In the genomic region with DNA sequence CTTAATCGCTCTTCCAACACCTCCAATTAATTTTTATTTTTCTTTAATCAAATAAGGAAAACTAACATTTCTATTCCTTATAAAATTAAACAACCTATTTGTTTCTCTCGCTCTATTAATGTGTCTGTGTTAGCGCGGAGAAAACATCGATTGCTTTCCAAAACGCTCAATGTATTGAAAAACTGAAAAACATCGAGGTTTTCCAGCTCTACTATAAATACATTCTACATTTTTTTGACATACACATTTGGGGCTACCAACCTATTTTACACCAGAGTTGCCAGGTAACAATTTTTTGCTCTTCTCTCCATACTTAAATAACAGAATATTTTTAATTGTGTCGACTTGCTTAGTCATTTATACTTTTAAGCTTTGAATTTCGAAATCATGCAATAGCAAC, we compare ENCODE assay signal across 1 fruit fly cellular context.
TF ChIP-seq lines count a peak whose summit lies in the region.

No protein-coding gene starts in this region.

TF ChIP-seq in whole organism, embryonic, 481 proteins besides CTCF, POLR2A, EP300 and RAD21 (continued from another document and continues in another):
- peak; percentile 69 for TF ChIP-seq CG16813 (GFP tag; IDR thresholded peaks at IDR 0.05; lab: Robert Waterston, UW; ENCODE audit: partially characterized antibody)
- TF ChIP-seq Nf-YB (GFP tag; optimal IDR thresholded peaks at IDR 0.05; lab: Kevin White, UChicago) = no peak
- peak; percentile 43 for TF ChIP-seq CHES-1-like (GFP tag; optimal IDR thresholded peaks at IDR 0.05; lab: Kevin White, UChicago)
- TF ChIP-seq CG17568 (GFP tag; optimal IDR thresholded peaks at IDR 0.05; lab: Kevin White, UChicago) = no peak
- TF ChIP-seq CG9609 (GFP tag; optimal IDR thresholded peaks at IDR 0.05; lab: Kevin White, UChicago) = no peak
- TF ChIP-seq CG8290 (GFP tag; optimal IDR thresholded peaks at IDR 0.05; lab: Kevin White, UChicago) = peak; percentile 71
- no peak for TF ChIP-seq CG8290 (tag; optimal IDR thresholded peaks at IDR 0.05; lab: Kevin White, UChicago)
- no peak for TF ChIP-seq CG2678 (tag; optimal IDR thresholded peaks at IDR 0.05; lab: Kevin White, UChicago)
- no peak for TF ChIP-seq lab (GFP tag; optimal IDR thresholded peaks at IDR 0.05; lab: Kevin White, UChicago)
- peak; percentile 5 to 66 for TF ChIP-seq Pdp1 (GFP tag; optimal IDR thresholded peaks at IDR 0.05; lab: Kevin White, UChicago)
- no peak for TF ChIP-seq grn (GFP tag; optimal IDR thresholded peaks at IDR 0.05; lab: Kevin White, UChicago)
- TF ChIP-seq Xrp1 (GFP tag; IDR thresholded peaks at IDR 0.05; lab: Robert Waterston, UW) = no peak; the same call in 1 of the 2 replicates
- no peak for TF ChIP-seq Lpt (GFP tag; optimal IDR thresholded peaks at IDR 0.05; lab: Kevin White, UChicago)
- TF ChIP-seq corto (GFP tag; optimal IDR thresholded peaks at IDR 0.05; lab: Kevin White, UChicago) = no peak
- 0 out of 2 replicates have a peak, but pooled peaks have one; percentile 11 for TF ChIP-seq tna (GFP tag; IDR thresholded peaks at IDR 0.05; lab: Robert Waterston, UW; ENCODE audit: partially characterized antibody)
- TF ChIP-seq CG10565 (GFP tag; optimal IDR thresholded peaks at IDR 0.05; lab: Kevin White, UChicago) = no peak
- no peak for TF ChIP-seq Max (GFP tag; optimal IDR thresholded peaks at IDR 0.05; lab: Kevin White, UChicago)
- peak; percentile 12 for TF ChIP-seq bab2 (GFP tag; optimal IDR thresholded peaks at IDR 0.05; lab: Kevin White, UChicago)
- peak; percentile 83 for TF ChIP-seq Med (GFP tag; lab: Kevin White, UChicago)
- peak; percentile 3 for TF ChIP-seq CG17186 (GFP tag; optimal IDR thresholded peaks at IDR 0.05; lab: Kevin White, UChicago)
- TF ChIP-seq CG4328 (GFP tag; optimal IDR thresholded peaks at IDR 0.05; lab: Kevin White, UChicago) = no peak
- TF ChIP-seq CG11247 (GFP tag; IDR thresholded peaks at IDR 0.05; lab: Robert Waterston, UW) = no peak
- peak; percentile 52 for TF ChIP-seq HmgZ (tag; optimal IDR thresholded peaks at IDR 0.05; lab: Kevin White, UChicago)
- TF ChIP-seq CG8765 (GFP tag; IDR thresholded peaks at IDR 0.05; lab: Robert Waterston, UW) = no peak
- no peak for TF ChIP-seq Fer2 (tag; optimal IDR thresholded peaks at IDR 0.05; lab: Kevin White, UChicago)
- no peak for TF ChIP-seq CG10366 (GFP tag; IDR thresholded peaks at IDR 0.05; lab: Robert Waterston, UW)
- TF ChIP-seq Antp (GFP tag; optimal IDR thresholded peaks at IDR 0.05; lab: Kevin White, UChicago) = no peak
- no peak for TF ChIP-seq CG6654 (GFP tag; optimal IDR thresholded peaks at IDR 0.05; lab: Kevin White, UChicago)
- TF ChIP-seq Ets65A (GFP tag; lab: Kevin White, UChicago) = no peak
- TF ChIP-seq Hmr (GFP tag; optimal IDR thresholded peaks at IDR 0.05; lab: Kevin White, UChicago) = peak; percentile 26
- TF ChIP-seq ewg (GFP tag; optimal IDR thresholded peaks at IDR 0.05; lab: Kevin White, UChicago) = no peak
- TF ChIP-seq CG31388 (GFP tag; optimal IDR thresholded peaks at IDR 0.05; lab: Kevin White, UChicago) = no peak
- TF ChIP-seq kni (GFP tag; optimal IDR thresholded peaks at IDR 0.05; lab: Kevin White, UChicago) = no peak
- TF ChIP-seq MESR4 (GFP tag; optimal IDR thresholded peaks at IDR 0.05; lab: Kevin White, UChicago) = peak; percentile 43
- no peak for TF ChIP-seq CG3281 (GFP tag; optimal IDR thresholded peaks at IDR 0.05; lab: Kevin White, UChicago)
- no peak for TF ChIP-seq da (GFP tag; optimal IDR thresholded peaks at IDR 0.05; lab: Kevin White, UChicago)
- TF ChIP-seq CG9797 (GFP tag; optimal IDR thresholded peaks at IDR 0.05; lab: Kevin White, UChicago) = peak; percentile 13
- no peak for TF ChIP-seq CG33557 (GFP tag; optimal IDR thresholded peaks at IDR 0.05; lab: Kevin White, UChicago)
- TF ChIP-seq CG5180 (GFP tag; optimal IDR thresholded peaks at IDR 0.05; lab: Kevin White, UChicago) = no peak
- no peak for TF ChIP-seq gsb-n (tag; optimal IDR thresholded peaks at IDR 0.05; lab: Kevin White, UChicago)
- TF ChIP-seq CG10209 (GFP tag; optimal IDR thresholded peaks at IDR 0.05; lab: Kevin White, UChicago) = no peak
- no peak for TF ChIP-seq mld (GFP tag; IDR thresholded peaks at IDR 0.05; lab: Robert Waterston, UW; ENCODE audit: partially characterized antibody)
- no peak for TF ChIP-seq CG14441 (GFP tag; IDR thresholded peaks at IDR 0.05; lab: Robert Waterston, UW)
- TF ChIP-seq Ravus (GFP tag; IDR thresholded peaks at IDR 0.05; lab: Robert Waterston, UW) = no peak
- no peak for TF ChIP-seq CG4360 (GFP tag; IDR thresholded peaks at IDR 0.05; lab: Robert Waterston, UW)
- TF ChIP-seq CG10431 (GFP tag; optimal IDR thresholded peaks at IDR 0.05; lab: Kevin White, UChicago) = no peak
- TF ChIP-seq CG3065 (GFP tag; optimal IDR thresholded peaks at IDR 0.05; lab: Kevin White, UChicago) = no peak
- TF ChIP-seq ci (GFP tag; IDR thresholded peaks at IDR 0.05; lab: Robert Waterston, UW) = peak; percentile 46; the same call in 1 of the 3 replicates
- TF ChIP-seq CG17802 (tag; optimal IDR thresholded peaks at IDR 0.05; lab: Kevin White, UChicago) = no peak
- TF ChIP-seq phol (tag; optimal IDR thresholded peaks at IDR 0.05; lab: Kevin White, UChicago) = peak; percentile 37
- TF ChIP-seq wek (GFP tag; optimal IDR thresholded peaks at IDR 0.05; lab: Kevin White, UChicago) = no peak
- no peak for TF ChIP-seq esg (GFP tag; conservative IDR thresholded peaks at IDR 0.05; lab: Robert Waterston, UW)
- peak; percentile 40 for TF ChIP-seq grau (tag; optimal IDR thresholded peaks at IDR 0.05; lab: Kevin White, UChicago)
- no peak for TF ChIP-seq Mad (GFP tag; optimal IDR thresholded peaks at IDR 0.05; lab: Kevin White, UChicago)
- no peak for TF ChIP-seq Optix (GFP tag; IDR thresholded peaks at IDR 0.05; lab: Robert Waterston, UW)
- TF ChIP-seq CG13424 (tag; optimal IDR thresholded peaks at IDR 0.05; lab: Kevin White, UChicago) = peak; percentile 27
- TF ChIP-seq B-H2 (GFP tag; optimal IDR thresholded peaks at IDR 0.05; lab: Kevin White, UChicago) = peak; percentile 46
- TF ChIP-seq CG12391 (tag; optimal IDR thresholded peaks at IDR 0.05; lab: Kevin White, UChicago) = peak; percentile 57
- TF ChIP-seq CG6813 (GFP tag; optimal IDR thresholded peaks at IDR 0.05; lab: Kevin White, UChicago) = no peak
- no peak for TF ChIP-seq ken (GFP tag; IDR thresholded peaks at IDR 0.05; lab: Robert Waterston, UW)
- TF ChIP-seq CG6254 (GFP tag; optimal IDR thresholded peaks at IDR 0.05; lab: Kevin White, UChicago) = no peak
- TF ChIP-seq Abd-B (GFP tag; optimal IDR thresholded peaks at IDR 0.05; lab: Kevin White, UChicago) = peak; percentile 18
- TF ChIP-seq CG8924 (tag; optimal IDR thresholded peaks at IDR 0.05; lab: Kevin White, UChicago) = peak; percentile 62
- TF ChIP-seq crc (GFP tag; optimal IDR thresholded peaks at IDR 0.05; lab: Kevin White, UChicago) = no peak
- no peak for TF ChIP-seq CG7372 (GFP tag; IDR thresholded peaks at IDR 0.05; lab: Robert Waterston, UW)
- peak; percentile 30 for TF ChIP-seq Hr3 (GFP tag; optimal IDR thresholded peaks at IDR 0.05; lab: Kevin White, UChicago)
- TF ChIP-seq repo (GFP tag; optimal IDR thresholded peaks at IDR 0.05; lab: Kevin White, UChicago) = no peak
- peak; percentile 43; the same call in 1 of the 2 replicates for TF ChIP-seq Rfx (GFP tag; IDR thresholded peaks at IDR 0.05; lab: Robert Waterston, UW)
- no peak for TF ChIP-seq CG18764 (GFP tag; optimal IDR thresholded peaks at IDR 0.05; lab: Kevin White, UChicago)
- no peak for TF ChIP-seq Hr51 (GFP tag; optimal IDR thresholded peaks at IDR 0.05; lab: Kevin White, UChicago)
- no peak for TF ChIP-seq CG14667 (GFP tag; IDR thresholded peaks at IDR 0.05; lab: Robert Waterston, UW)
- TF ChIP-seq gcm (GFP tag; optimal IDR thresholded peaks at IDR 0.05; lab: Kevin White, UChicago) = peak; percentile 14
- peak; percentile 18 for TF ChIP-seq Chrac-16 (GFP tag; optimal IDR thresholded peaks at IDR 0.05; lab: Kevin White, UChicago)
- TF ChIP-seq CG6854 (GFP tag; optimal IDR thresholded peaks at IDR 0.05; lab: Kevin White, UChicago) = no peak
- TF ChIP-seq kah (GFP tag; optimal IDR thresholded peaks at IDR 0.05; lab: Kevin White, UChicago) = no peak
- TF ChIP-seq Dp (GFP tag; optimal IDR thresholded peaks at IDR 0.05; lab: Kevin White, UChicago) = peak; percentile 37
- TF ChIP-seq ranshi (GFP tag; IDR thresholded peaks at IDR 0.05; lab: Robert Waterston, UW) = no peak
- peak; percentile 84 for TF ChIP-seq Bgb (GFP tag; IDR thresholded peaks at IDR 0.05; lab: Robert Waterston, UW; ENCODE audit: partially characterized antibody)
- no peak for TF ChIP-seq Dbx (GFP tag; IDR thresholded peaks at IDR 0.05; lab: Robert Waterston, UW)
- TF ChIP-seq fd102C (GFP tag; optimal IDR thresholded peaks at IDR 0.05; lab: Kevin White, UChicago) = no peak
- TF ChIP-seq nau (GFP tag; optimal IDR thresholded peaks at IDR 0.05; lab: Kevin White, UChicago) = no peak
- no peak for TF ChIP-seq cad (GFP tag; optimal IDR thresholded peaks at IDR 0.05; lab: Kevin White, UChicago)
- no peak for TF ChIP-seq Jarid2 (GFP tag; optimal IDR thresholded peaks at IDR 0.05; lab: Kevin White, UChicago)
- peak; percentile 71 for TF ChIP-seq BEAF-32 (GFP tag; optimal IDR thresholded peaks at IDR 0.05; lab: Kevin White, UChicago)
- no peak for TF ChIP-seq ap (GFP tag; IDR thresholded peaks at IDR 0.05; lab: Robert Waterston, UW)
- TF ChIP-seq CG4730 (GFP tag; IDR thresholded peaks at IDR 0.05; lab: Robert Waterston, UW) = no peak
- TF ChIP-seq CG18011 (GFP tag; optimal IDR thresholded peaks at IDR 0.05; lab: Kevin White, UChicago) = no peak
- no peak for TF ChIP-seq lmd (GFP tag; IDR thresholded peaks at IDR 0.05; lab: Robert Waterston, UW)
- no peak for TF ChIP-seq pnt (GFP tag; optimal IDR thresholded peaks at IDR 0.05; lab: Kevin White, UChicago)
- no peak for TF ChIP-seq CG17612 (GFP tag; IDR thresholded peaks at IDR 0.05; lab: Robert Waterston, UW)
- TF ChIP-seq trh (GFP tag; optimal IDR thresholded peaks at IDR 0.05; lab: Kevin White, UChicago) = no peak
- TF ChIP-seq unpg (GFP tag; optimal IDR thresholded peaks at IDR 0.05; lab: Kevin White, UChicago) = peak; percentile 34
- TF ChIP-seq CG15073 (GFP tag; optimal IDR thresholded peaks at IDR 0.05; lab: Kevin White, UChicago) = no peak
- TF ChIP-seq Ptx1 (GFP tag; IDR thresholded peaks at IDR 0.05; lab: Robert Waterston, UW) = no peak
- TF ChIP-seq usp (GFP tag; optimal IDR thresholded peaks at IDR 0.05; lab: Kevin White, UChicago) = no peak
- no peak for TF ChIP-seq gcm2 (GFP tag; optimal IDR thresholded peaks at IDR 0.05; lab: Kevin White, UChicago)
- no peak for TF ChIP-seq CG12104 (GFP tag; optimal IDR thresholded peaks at IDR 0.05; lab: Kevin White, UChicago)
- peak; percentile 2 for TF ChIP-seq CG3995 (GFP tag; optimal IDR thresholded peaks at IDR 0.05; lab: Kevin White, UChicago)
- TF ChIP-seq dmrt99B (tag; optimal IDR thresholded peaks at IDR 0.05; lab: Kevin White, UChicago) = no peak
- no peak for TF ChIP-seq onecut (GFP tag; IDR thresholded peaks at IDR 0.05; lab: Robert Waterston, UW)
- no peak for TF ChIP-seq CG4404 (GFP tag; IDR thresholded peaks at IDR 0.05; lab: Robert Waterston, UW)
- no peak for TF ChIP-seq CG15269 (tag; optimal IDR thresholded peaks at IDR 0.05; lab: Kevin White, UChicago)
- TF ChIP-seq Neu2 (GFP tag; optimal IDR thresholded peaks at IDR 0.05; lab: Kevin White, UChicago; ENCODE audit: borderline replicate concordance) = no peak
- TF ChIP-seq CG8478 (optimal IDR thresholded peaks at IDR 0.05; lab: Kevin White, UChicago) = no peak
- no peak for TF ChIP-seq CG43689 (GFP tag; IDR thresholded peaks at IDR 0.05; lab: Robert Waterston, UW)
- no peak for TF ChIP-seq rib (GFP tag; IDR thresholded peaks at IDR 0.05; lab: Robert Waterston, UW)
- peak; percentile 54 for TF ChIP-seq nmo (GFP tag; optimal IDR thresholded peaks at IDR 0.05; lab: Kevin White, UChicago)
- TF ChIP-seq gce (GFP tag; IDR thresholded peaks at IDR 0.05; lab: Robert Waterston, UW) = no peak
- TF ChIP-seq CG10979 (tag; optimal IDR thresholded peaks at IDR 0.05; lab: Kevin White, UChicago) = no peak
- TF ChIP-seq Tbp (GFP tag; optimal IDR thresholded peaks at IDR 0.05; lab: Kevin White, UChicago) = no peak
- no peak for TF ChIP-seq eve (GFP tag; optimal IDR thresholded peaks at IDR 0.05; lab: Kevin White, UChicago)
- no peak for TF ChIP-seq CG15479 (GFP tag; optimal IDR thresholded peaks at IDR 0.05; lab: Kevin White, UChicago)
- TF ChIP-seq az2 (GFP tag; optimal IDR thresholded peaks at IDR 0.05; lab: Kevin White, UChicago) = peak; percentile 11
- no peak for TF ChIP-seq CG34376 (GFP tag; optimal IDR thresholded peaks at IDR 0.05; lab: Kevin White, UChicago)
- no peak for TF ChIP-seq CG10274 (GFP tag; optimal IDR thresholded peaks at IDR 0.05; lab: Kevin White, UChicago)
- TF ChIP-seq slou (GFP tag; optimal IDR thresholded peaks at IDR 0.05; lab: Kevin White, UChicago) = no peak
- TF ChIP-seq Deaf1 (tag; optimal IDR thresholded peaks at IDR 0.05; lab: Kevin White, UChicago) = no peak
- no peak for TF ChIP-seq Mes4 (GFP tag; optimal IDR thresholded peaks at IDR 0.05; lab: Kevin White, UChicago)
- no peak for TF ChIP-seq CG6689 (GFP tag; IDR thresholded peaks at IDR 0.05; lab: Robert Waterston, UW)
- TF ChIP-seq vfl (GFP tag; optimal IDR thresholded peaks at IDR 0.05; lab: Kevin White, UChicago) = no peak
- TF ChIP-seq CG18262 (tag; optimal IDR thresholded peaks at IDR 0.05; lab: Kevin White, UChicago) = no peak
- TF ChIP-seq ara (GFP tag; IDR thresholded peaks at IDR 0.05; lab: Robert Waterston, UW) = no peak
- TF ChIP-seq CG10959 (GFP tag; IDR thresholded peaks at IDR 0.05; lab: Robert Waterston, UW) = no peak
- no peak for TF ChIP-seq p53 (GFP tag; optimal IDR thresholded peaks at IDR 0.05; lab: Kevin White, UChicago)
- TF ChIP-seq CG12744 (GFP tag; optimal IDR thresholded peaks at IDR 0.05; lab: Kevin White, UChicago) = peak; percentile 24
- no peak for TF ChIP-seq tx (GFP tag; optimal IDR thresholded peaks at IDR 0.05; lab: Kevin White, UChicago)
- TF ChIP-seq row (GFP tag; IDR thresholded peaks at IDR 0.05; lab: Robert Waterston, UW) = peak; percentile 64
- TF ChIP-seq zfh2 (GFP tag; optimal IDR thresholded peaks at IDR 0.05; lab: Kevin White, UChicago) = peak; percentile 27
- TF ChIP-seq CG17829 (tag; optimal IDR thresholded peaks at IDR 0.05; lab: Kevin White, UChicago) = peak; percentile 42
- TF ChIP-seq CG30020 (tag; optimal IDR thresholded peaks at IDR 0.05; lab: Kevin White, UChicago) = peak; percentile 57
- no peak for TF ChIP-seq CG6765 (GFP tag; optimal IDR thresholded peaks at IDR 0.05; lab: Kevin White, UChicago)
- TF ChIP-seq CG7928 (GFP tag; optimal IDR thresholded peaks at IDR 0.05; lab: Kevin White, UChicago) = no peak
- TF ChIP-seq H15 (GFP tag; IDR thresholded peaks at IDR 0.05; lab: Robert Waterston, UW) = no peak
- TF ChIP-seq tll (GFP tag; optimal IDR thresholded peaks at IDR 0.05; lab: Kevin White, UChicago) = no peak
